Worm (Caenorhabditis elegans) whole organism, early embryonic: ENCODE measurements around the gene F45G2.7.
"Not testable (repeated sequence)": the region's sequence is repeated elsewhere in the genome, so short reads cannot be mapped to it uniquely, and the experiment has no call there.

ENCODE experiments used
- ama-1 ChIP-seq: fragments of 150-350 bp; optimal IDR thresholded peaks from 2 replicates; lab custom pipeline; 2014
- pes-1 ChIP-seq: fragments of 200-800 bp; sonication (Bioruptor generic); IDR thresholded peaks from 2 replicates; pipeline ENCODE4 v1.3.6; 2022; ENCODE audit warnings: missing genetic modification reagents, missing genetic modification characterization, missing compliant biosample characterization

ce11 chrIII:13447439-13447838 is 13.1 kb upstream of the F45G2.7 start:
- peak; percentile 39; the same call in 1 of the 2 replicates for TF ChIP-seq pes-1
- TF ChIP-seq ama-1 (lab: Kevin White, UChicago), result not testable (repeated sequence)
